Worm (Caenorhabditis elegans) whole organism, midembryonic: ENCODE results near the gene apa-2.

Experiments used
- T22C8.4 ChIP-seq: fragments of 200-800 bp; sonication (Bioruptor generic); IDR thresholded peaks from 2 replicates; pipeline ENCODE4 v1.3.6; 2022; ENCODE audit warnings: missing genetic modification characterization, missing compliant biosample characterization
- cog-1 ChIP-seq: sonication (generic microtip); optimal IDR thresholded peaks from 2 replicates; lab custom pipeline; 2016; ENCODE audit warnings: missing genetic modification characterization, missing compliant biosample characterization
- flt-1 ChIP-seq: fragments of 200-800 bp; sonication (Bioruptor generic); IDR thresholded peaks from 2 replicates; pipeline ENCODE4 v1.3.6; 2022; ENCODE audit warnings: missing genetic modification characterization, missing compliant biosample characterization
- klf-2 ChIP-seq: fragments of 200-800 bp; sonication (Bioruptor generic); conservative IDR thresholded peaks from 2 replicates; pipeline ENCODE4 v1.3.6; 2022; ENCODE audit warnings: missing genetic modification reagents, missing genetic modification characterization, missing compliant biosample characterization
- med-1 ChIP-seq: sonication (generic microtip); optimal IDR thresholded peaks from 2 replicates; lab custom pipeline; 2017; ENCODE audit warnings: missing genetic modification characterization, mild to moderate bottlenecking, missing compliant biosample characterization, antibody characterized with exemption, missing genetic modification reagents; ENCODE audit not compliant: insufficient read depth
- ref-1 ChIP-seq: fragments of 200-800 bp; sonication (Bioruptor generic); conservative IDR thresholded peaks from 2 replicates; pipeline ENCODE4 v1.3.6; 2022; ENCODE audit warnings: missing genetic modification reagents, missing genetic modification characterization, missing compliant biosample characterization
- tab-1 ChIP-seq: fragments of 200-800 bp; sonication (Bioruptor generic); IDR thresholded peaks from 2 replicates; pipeline ENCODE4 v1.3.6; 2022; ENCODE audit warnings: missing genetic modification characterization, missing compliant biosample characterization
- ztf-23 ChIP-seq: fragments of 200-800 bp; sonication (Bioruptor generic); IDR thresholded peaks from 2 replicates; pipeline ENCODE4 v1.3.6; 2022; ENCODE audit warnings: missing genetic modification reagents, missing genetic modification characterization, missing compliant biosample characterization
- ztf-29 ChIP-seq: fragments of 200-800 bp; sonication (Bioruptor generic); IDR thresholded peaks from 2 replicates; pipeline ENCODE4 v1.3.6; 2022; ENCODE audit warnings: missing genetic modification reagents, missing genetic modification characterization, missing compliant biosample characterization

apa-2 gene

DNA sequence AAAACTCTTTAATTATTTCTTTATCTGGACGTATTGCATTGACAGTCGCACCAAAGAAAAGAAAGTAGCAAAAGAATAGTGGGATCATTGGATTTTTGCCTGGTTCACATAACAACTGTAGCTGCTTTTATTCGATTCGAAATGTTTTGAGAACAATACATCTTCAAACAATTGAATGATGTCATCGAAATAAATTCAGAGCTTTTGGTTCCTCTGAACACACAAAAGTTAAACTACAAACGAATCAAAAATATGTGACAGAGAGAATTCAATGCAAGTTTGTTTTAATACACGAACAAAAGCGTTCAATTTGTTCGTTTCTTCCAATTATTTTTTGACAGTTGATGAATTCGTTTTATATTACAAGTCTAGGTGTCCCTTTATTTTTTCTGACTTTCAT, 27.2 kb upstream of the apa-2 start, which contains the start of gene H29C22.1:
H29C22.1 (minus strand) TSS at position 101 of the 400 bp plus-strand sequence.
- TF ChIP-seq cog-1 (tag; lab: Kevin White, UChicago) (no peak), ztf-29 (GFP tag; lab: Robert Waterston, UW) (no peak)

ce11 chrX:9314397-9314796, 24.1 kb upstream of the apa-2 start, which contains the start of gene ttr-38:
TSS of gene ttr-38 (minus strand) at chrX:9314497.
- TF ChIP-seq klf-2 (GFP tag; lab: Robert Waterston, UW) (no peak), ztf-29 (GFP tag; lab: Robert Waterston, UW) (no peak), T22C8.4 (no peak)

DNA sequence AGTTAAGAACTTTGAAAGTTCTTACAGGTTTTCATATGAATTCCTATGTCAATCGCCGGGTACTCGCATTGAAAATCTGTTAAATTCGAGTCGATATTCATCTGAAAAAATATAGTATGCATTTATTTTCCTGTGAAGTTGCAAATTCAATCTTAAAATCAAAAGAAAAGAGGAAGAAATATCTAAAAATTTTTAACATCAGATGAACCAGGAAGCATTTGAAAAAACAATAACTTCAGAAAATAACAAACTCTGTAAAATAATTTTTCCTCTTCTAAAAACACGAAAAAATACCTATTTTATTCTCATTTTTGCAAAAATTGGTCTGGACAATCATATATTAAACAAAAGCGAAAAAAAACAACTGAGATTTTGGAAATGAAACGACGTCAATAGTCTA, 19.4 kb upstream of the apa-2 start, which contains the start of gene npr-7:
npr-7 (minus strand) TSS at position 101 of the 400 bp plus-strand sequence.
- TF ChIP-seq cog-1 (tag; lab: Kevin White, UChicago): no peak
- no peak for TF ChIP-seq ztf-29 (GFP tag; lab: Robert Waterston, UW)
- no peak for TF ChIP-seq ztf-23
- no peak for TF ChIP-seq T22C8.4
- TF ChIP-seq ref-1 (GFP tag; lab: Robert Waterston, UW): no peak
- no peak for TF ChIP-seq med-1 (GFP tag; lab: Kevin White, UChicago)
- TF ChIP-seq tab-1 (GFP tag; lab: Robert Waterston, UW): no peak
- TF ChIP-seq klf-2 (GFP tag; lab: Robert Waterston, UW): no peak
- TF ChIP-seq flt-1 (GFP tag; lab: Robert Waterston, UW): no peak

ce11 chrX:9324962-9325361, 13.5 kb upstream of the apa-2 start:
- TF ChIP-seq med-1 (GFP tag; lab: Kevin White, UChicago) (no peak), cog-1 (tag; lab: Kevin White, UChicago) (no peak), ztf-29 (GFP tag; lab: Robert Waterston, UW) (no peak), ref-1 (GFP tag; lab: Robert Waterston, UW) (no peak), T22C8.4 (no peak), ztf-23 (no peak), flt-1 (GFP tag; lab: Robert Waterston, UW) (no peak), klf-2 (GFP tag; lab: Robert Waterston, UW) (no peak), tab-1 (GFP tag; lab: Robert Waterston, UW) (no peak)

DNA sequence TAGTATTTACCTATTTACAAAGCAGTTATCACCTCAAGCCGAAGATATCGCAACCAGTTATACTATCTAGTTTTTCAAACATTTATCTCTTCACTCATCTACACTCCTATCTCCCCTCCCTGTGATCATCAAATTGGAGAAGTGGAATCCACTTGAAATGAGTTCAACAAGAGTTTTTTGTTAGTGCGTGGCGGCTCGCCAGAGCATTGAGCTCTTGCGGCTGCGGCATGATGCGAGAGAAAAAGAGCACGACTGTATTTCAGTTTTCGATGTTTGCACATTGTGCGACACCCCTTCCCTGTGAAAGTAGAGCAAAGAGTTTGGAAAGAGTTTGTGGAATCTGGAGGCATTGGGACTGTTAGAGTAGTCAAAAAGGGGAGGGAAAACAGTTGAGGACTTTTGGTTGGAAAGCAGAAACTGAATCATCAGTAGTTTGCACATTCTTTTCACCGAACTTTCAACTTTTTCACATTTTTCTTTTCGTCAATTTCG, 7.7 kb upstream of the apa-2 start, which contains the start of gene T20B5.2:
T20B5.2 (plus strand) TSS at position 442 of the 492 bp plus-strand sequence.
- TF ChIP-seq ztf-29 (GFP tag; lab: Robert Waterston, UW) (no peak), med-1 (GFP tag; lab: Kevin White, UChicago) (no peak), ztf-23 (no peak)

- TF ChIP-seq flt-1 (GFP tag; lab: Robert Waterston, UW): no peak
- TF ChIP-seq ztf-23: no peak
- TF ChIP-seq med-1 (GFP tag; lab: Kevin White, UChicago): no peak
- no peak for TF ChIP-seq tab-1 (GFP tag; lab: Robert Waterston, UW)
- no peak for TF ChIP-seq ztf-29 (GFP tag; lab: Robert Waterston, UW)
- no peak for TF ChIP-seq klf-2 (GFP tag; lab: Robert Waterston, UW)
- TF ChIP-seq cog-1 (tag; lab: Kevin White, UChicago): no peak
- TF ChIP-seq ref-1 (GFP tag; lab: Robert Waterston, UW): no peak
- TF ChIP-seq T22C8.4: no peak
These were observed 2.2 kb upstream of the apa-2 start for ce11 chrX:9336227-9336626.

DNA sequence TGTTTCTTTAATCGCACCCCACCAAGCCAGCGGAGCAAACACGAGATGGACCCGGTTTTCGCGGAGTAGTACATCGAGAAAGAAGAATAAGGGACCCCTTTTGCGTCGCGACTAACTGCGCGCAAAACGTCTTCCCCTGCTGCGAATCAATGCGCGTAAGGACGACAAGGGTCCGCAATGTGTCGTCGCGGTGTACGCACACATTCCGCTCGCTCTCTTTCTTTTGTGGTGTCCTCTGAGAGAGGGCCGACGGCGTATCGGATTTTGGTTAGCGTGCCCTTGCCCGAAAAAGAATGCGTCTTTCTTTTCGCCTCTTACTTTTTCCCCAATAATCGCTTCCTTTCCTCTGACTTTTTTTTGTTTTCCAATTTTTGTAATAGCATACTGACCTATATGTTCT, 643 bp upstream of the apa-2 start:
- no peak; the same call in 1 of the 2 replicates for TF ChIP-seq tab-1 (GFP tag; lab: Robert Waterston, UW)
- no peak for TF ChIP-seq med-1 (GFP tag; lab: Kevin White, UChicago)
- TF ChIP-seq flt-1 (GFP tag; lab: Robert Waterston, UW): peak; percentile 73; the same call in 1 of the 2 replicates
- TF ChIP-seq ztf-29 (GFP tag; lab: Robert Waterston, UW): no peak
- no peak for TF ChIP-seq klf-2 (GFP tag; lab: Robert Waterston, UW)
- peak; percentile 72; the same call in 1 of the 2 replicates for TF ChIP-seq ztf-23
- TF ChIP-seq cog-1 (tag; lab: Kevin White, UChicago): peak; percentile 57

ce11 chrX:9347380-9347979, 9.0 kb downstream of the apa-2 start, which contains the start of gene oga-1:
TSS of gene oga-1 (minus strand) at chrX:9347430.
- TF ChIP-seq ztf-29 (GFP tag; lab: Robert Waterston, UW): no peak
- no peak for TF ChIP-seq T22C8.4
- TF ChIP-seq cog-1 (tag; lab: Kevin White, UChicago): peak; percentile 57

DNA sequence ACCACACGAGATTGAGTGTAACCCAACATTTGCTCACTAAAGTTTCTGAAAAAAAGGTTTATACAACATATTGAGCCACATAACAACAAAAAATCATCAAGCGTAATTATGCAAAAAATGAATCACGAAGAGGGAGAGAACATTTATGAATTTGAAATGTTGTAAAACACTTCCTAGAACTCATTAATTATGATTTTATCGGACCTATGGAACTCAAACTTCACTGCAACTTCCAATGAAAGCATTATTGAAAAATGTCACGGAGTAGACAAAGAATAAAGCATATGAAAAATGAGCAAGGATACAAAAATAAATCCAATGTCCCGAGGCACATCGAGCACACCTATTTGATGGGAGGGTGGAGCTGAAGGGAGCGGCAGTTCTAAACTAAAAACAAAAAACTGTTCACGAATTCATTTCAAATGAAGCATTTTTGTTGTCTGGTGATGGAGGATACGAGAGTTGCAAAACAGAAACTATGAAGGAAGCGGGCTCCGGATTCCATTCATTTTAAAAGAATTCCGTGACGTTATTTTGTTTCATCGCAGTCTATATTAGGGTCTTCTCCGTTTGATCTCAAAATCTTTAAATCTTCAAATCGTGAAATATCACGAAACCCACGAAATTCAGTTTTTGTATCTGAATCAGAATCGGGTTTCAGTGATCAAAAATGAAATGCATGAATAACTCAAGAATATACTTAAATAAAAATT, 11.5 kb downstream of the apa-2 start, which contains the start of gene flp-20:
flp-20 (minus strand) TSS at position 51 of the 713 bp plus-strand sequence.
- TF ChIP-seq flt-1 (GFP tag; lab: Robert Waterston, UW) (no peak), ztf-29 (GFP tag; lab: Robert Waterston, UW) (no peak), ref-1 (GFP tag; lab: Robert Waterston, UW) (no peak), klf-2 (GFP tag; lab: Robert Waterston, UW) (no peak), cog-1 (tag; lab: Kevin White, UChicago) (no peak)

- no peak for TF ChIP-seq cog-1 (tag; lab: Kevin White, UChicago)
- TF ChIP-seq flt-1 (GFP tag; lab: Robert Waterston, UW): no peak
- TF ChIP-seq klf-2 (GFP tag; lab: Robert Waterston, UW): no peak
- no peak for TF ChIP-seq ztf-29 (GFP tag; lab: Robert Waterston, UW)
- TF ChIP-seq med-1 (GFP tag; lab: Kevin White, UChicago): no peak
- TF ChIP-seq ztf-23: no peak
- TF ChIP-seq T22C8.4: no peak
- no peak for TF ChIP-seq ref-1 (GFP tag; lab: Robert Waterston, UW)
- no peak for TF ChIP-seq tab-1 (GFP tag; lab: Robert Waterston, UW)
These were observed 22.7 kb downstream of the apa-2 start for ce11 chrX:9361136-9361535.
